Fruit fly (Drosophila melanogaster): ENCODE results near the gene Mst36Fa.

Mst36Fa gene

DNA sequence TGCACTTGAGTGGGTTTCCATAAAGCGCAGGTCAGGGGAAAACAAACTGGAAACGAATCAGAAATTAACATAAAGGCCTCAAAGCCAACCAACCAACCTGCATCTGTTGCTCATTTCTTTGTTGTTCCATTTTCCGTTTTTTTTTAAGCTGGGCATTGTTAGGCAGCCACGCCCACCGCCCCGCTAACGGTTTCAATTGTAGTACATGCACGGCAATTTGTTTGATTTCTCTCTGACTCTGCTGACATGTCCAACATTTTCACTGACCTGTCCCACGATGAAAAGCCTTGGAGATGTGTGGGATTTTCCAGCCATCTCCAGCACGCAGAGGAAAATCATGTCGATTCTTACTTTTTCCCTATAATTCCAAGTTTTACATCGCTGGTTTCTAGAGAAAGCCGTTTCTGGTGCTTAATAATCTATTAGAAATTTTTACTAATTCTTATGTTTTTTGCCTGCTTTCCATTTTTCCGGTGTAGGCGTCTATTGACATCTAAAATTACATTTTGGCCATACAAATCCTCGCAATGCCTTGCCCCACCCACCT is 20.0 kb downstream of the Mst36Fa start:
- TF ChIP-seq CTCF (optimal IDR thresholded peaks at IDR 0.05): no peak
- no peak for TF ChIP-seq CG8478 (optimal IDR thresholded peaks at IDR 0.05)

DNA sequence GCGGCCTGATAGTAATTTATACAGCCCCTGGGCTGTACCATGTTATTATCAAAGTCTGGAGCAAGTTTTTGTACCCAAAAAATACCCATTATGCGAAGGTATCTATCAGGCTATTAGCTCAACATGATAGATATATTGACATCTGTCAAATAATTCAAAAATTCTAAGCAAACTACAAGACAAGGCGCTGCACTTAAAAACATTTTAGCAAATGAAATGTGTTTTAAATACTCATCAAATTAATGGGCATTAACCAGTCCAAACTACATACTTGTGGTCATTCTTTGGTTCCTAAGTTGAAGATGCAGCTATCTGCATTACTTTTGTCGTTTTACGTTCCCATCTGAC is 23.5 kb downstream of the Mst36Fa start:
- TF ChIP-seq CTCF (optimal IDR thresholded peaks at IDR 0.05): no peak
- no peak for TF ChIP-seq CG8478 (optimal IDR thresholded peaks at IDR 0.05)

DNA sequence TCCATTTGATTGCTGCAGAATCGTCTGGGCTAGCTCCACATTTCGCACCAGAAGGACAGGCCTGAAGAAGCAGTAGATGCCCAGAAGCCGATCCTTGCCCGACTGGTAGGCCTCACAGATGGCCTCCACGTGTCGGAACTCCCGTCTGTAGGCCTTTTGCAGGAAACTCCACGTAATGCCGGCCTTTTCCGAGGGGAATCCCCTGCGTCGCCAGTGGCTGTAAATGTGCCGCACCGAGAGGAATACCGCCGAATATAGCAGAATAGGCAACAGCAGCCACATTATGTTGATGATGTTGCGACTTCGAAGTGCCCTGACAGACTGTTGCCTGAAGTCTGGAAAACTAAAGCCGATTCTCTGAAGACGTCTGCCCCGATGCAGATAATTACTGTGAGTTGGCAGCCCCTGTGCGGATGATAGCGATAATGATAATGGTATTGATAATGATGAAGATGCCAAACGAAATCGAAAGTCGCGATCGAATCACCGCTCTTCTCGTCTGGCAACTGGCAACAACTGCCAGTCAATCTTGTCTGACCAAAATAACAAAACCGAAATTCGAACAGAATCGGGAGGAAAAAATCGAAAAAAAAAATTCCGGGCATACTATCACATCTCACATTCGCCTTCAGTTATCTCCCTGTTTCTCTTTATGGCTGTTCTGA is 24.0 kb downstream of the Mst36Fa start, which contains the start of gene Cyp310a1:
Gene Cyp310a1, minus strand, starts transcription at position 348 of the 665 bp plus-strand sequence.
- TF ChIP-seq CG8478 (optimal IDR thresholded peaks at IDR 0.05): no peak
- TF ChIP-seq CTCF (optimal IDR thresholded peaks at IDR 0.05): no peak

DNA sequence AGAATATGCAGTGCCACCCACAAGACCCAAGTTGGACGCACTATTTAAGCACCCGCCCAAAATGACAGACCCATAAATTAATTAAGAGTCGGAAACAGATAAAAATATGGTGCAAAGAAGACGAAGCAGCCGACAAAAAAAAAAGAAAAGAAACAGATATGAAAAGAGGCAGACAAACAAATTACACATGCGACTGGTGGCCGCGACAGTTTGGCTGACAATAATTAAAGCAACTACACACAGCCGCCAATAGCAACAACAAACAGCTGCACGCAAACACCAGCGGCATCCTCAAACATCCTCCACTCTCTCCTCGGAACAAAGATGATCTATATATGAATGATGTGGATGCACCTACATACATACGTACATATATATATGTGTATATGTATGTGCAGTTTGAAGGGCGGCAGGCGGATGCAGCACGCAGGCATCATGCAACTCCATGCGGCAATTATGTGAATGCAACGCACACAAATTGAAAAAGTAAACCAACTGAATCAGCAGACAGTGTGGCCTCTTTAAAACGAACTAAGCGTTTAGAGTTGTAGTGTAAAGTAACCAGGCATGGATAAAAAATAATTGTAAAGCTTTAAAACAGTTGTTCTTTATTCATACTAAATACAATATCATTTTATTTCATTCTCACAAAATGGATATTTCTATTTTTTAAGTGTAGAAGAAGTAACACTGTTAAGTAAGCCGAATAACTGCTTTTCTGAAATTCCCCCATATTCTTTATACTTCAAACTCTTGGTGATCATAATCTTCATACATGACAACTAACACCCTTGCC is 28.7 kb downstream of the Mst36Fa start:
- TF ChIP-seq CG8478 (optimal IDR thresholded peaks at IDR 0.05): no peak
- no peak for TF ChIP-seq CTCF (optimal IDR thresholded peaks at IDR 0.05)

DNA sequence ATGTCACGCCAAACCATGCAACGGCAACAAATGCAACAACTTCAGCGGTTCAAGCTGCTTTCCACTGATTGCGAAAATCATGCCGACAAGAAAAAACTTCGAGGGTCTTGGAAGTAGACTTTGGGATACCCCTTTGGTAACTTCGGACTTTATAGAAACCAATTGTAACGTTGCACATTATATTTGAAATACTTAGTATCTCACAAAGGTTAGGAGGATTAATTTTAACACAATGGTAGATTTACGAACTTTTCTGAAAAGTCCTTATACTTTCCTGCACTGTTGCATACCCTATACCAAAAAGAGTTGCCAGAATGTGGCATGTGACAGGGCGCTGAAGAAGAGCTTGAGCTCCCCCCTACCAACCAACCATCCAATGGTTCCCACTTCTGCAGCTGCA is 31.3 kb downstream of the Mst36Fa start:
- TF ChIP-seq CG8478 (optimal IDR thresholded peaks at IDR 0.05) (no peak), CTCF (optimal IDR thresholded peaks at IDR 0.05) (no peak)

DNA sequence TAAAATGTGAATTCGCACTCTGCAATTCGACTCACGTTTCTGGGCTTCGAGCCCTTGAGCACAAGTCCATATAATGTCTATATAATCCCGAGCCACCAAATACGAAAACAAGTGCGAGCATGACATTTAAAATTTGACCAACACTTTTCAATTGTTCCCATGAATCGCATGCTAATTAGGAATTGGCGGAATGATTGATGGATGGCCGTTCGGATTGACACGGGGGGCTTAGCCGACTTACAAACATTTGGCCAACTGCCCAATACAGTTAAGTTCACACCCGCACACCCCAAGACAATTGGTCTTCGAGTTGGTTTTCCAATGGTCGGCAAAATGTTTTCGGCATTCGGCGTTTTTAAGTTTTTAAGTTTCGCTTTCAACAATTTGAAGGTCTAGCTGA is 35.7 kb downstream of the Mst36Fa start:
- TF ChIP-seq CTCF (optimal IDR thresholded peaks at IDR 0.05) (no peak), CG8478 (optimal IDR thresholded peaks at IDR 0.05) (no peak)

DNA sequence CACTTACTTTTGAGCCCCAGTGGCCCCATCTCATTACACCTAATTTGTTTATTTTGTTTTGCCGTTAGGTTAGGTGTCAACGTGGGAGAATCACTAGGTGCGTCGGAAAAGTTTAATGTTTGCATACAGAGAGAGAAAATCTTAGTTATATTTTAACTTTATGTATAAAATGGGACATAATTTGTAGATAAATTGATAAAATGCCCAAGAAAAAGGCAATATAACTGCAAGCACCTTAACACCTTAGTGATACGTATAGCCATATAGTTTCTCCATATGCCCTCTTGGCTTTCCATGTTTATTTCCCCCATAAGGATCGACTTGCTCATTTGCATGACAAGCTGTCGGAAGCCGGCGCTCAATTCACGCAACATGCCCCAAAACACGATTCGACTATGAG is 37.9 kb downstream of the Mst36Fa start:
- TF ChIP-seq CTCF (optimal IDR thresholded peaks at IDR 0.05) (no peak), CG8478 (optimal IDR thresholded peaks at IDR 0.05) (no peak)

DNA sequence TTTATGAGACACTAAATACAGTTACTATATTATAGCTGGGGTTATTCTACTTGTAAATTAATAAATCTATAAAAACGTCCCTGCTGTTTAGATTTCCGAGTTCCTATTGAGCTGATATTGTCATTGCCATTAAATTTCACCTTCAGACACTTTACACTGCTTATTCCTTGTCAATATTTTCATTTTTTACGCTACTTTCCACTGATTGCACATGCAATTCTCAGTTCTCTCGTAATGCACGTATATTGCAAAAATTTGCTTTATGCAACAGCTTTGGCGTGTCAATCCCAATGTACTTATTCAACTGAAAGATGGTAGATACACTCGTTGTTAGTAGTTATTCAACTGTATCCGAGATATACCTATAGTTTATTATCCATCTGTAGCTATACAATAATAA is 44.4 kb downstream of the Mst36Fa start:
- no peak for TF ChIP-seq CTCF (optimal IDR thresholded peaks at IDR 0.05)
- no peak for TF ChIP-seq CG8478 (optimal IDR thresholded peaks at IDR 0.05)

DNA sequence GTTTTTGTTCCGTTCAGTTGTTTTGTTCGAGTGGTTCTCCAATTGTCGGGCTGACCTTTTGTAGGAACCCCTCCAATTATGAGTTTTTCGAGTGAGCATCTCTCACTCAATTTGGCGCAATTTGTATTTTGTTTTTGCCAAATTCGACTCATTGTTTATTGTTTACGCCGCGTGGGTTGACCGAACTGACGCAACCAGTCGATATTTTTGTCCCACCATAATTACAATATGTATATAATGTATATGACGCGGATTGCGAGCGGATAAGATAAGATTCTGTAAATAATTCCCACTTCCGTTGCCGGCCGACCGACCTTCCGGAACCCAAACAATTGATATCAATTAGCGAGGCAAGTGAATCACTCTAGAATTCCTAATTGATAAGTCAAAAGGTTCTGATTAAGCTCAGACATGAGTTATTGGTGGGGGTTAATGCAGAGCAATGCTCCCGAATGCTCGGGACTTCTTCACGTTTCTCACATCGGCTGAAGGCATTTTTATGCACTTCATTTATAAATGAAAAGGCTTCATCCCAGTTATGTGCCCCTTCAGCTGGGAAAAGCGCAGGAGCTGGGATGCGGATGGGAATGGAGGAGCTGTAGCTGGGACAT is 46.1 kb downstream of the Mst36Fa start:
- TF ChIP-seq CG8478 (optimal IDR thresholded peaks at IDR 0.05) (no peak), CTCF (optimal IDR thresholded peaks at IDR 0.05) (no peak)

DNA sequence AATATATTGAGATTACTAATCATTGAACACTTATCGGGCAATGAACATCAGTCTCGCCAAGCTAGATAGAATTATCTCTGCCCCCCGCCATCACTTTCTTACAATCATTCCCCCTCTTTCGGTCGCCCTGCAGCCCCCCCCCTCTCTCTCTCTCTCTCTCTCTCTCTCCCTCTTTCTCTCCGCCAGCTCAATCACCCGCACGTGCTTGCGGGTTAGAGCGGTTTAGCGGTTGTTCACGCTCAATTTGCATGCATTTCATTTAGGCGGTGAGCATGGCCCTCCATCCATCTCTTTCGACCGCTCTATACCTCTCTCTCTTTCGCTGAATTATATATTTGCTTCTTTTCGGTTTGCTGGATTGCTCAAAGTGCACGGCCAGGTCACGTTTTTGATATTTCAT is 47.7 kb downstream of the Mst36Fa start:
- TF ChIP-seq CTCF (optimal IDR thresholded peaks at IDR 0.05) (no peak), CG8478 (optimal IDR thresholded peaks at IDR 0.05) (no peak)

DNA sequence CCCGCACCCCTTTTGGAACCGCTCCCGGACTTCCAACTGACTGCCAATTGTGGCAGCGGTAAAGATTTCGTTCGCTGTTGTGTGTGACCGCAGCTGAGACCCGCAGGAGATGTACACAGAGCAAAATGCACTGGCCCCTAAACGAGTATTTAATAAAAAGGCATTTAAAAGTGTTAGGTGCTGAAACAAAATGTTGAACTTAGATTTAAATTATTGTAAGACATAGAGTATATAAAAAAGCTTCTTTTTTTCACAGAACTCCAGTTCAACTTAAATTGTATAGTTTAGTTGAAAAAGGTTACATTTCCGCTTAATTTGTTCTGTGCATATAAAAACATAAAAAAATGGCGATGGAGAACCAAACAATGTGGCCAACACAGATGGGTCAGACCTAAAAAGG is 48.7 kb downstream of the Mst36Fa start:
- no peak for TF ChIP-seq CTCF (optimal IDR thresholded peaks at IDR 0.05)
- TF ChIP-seq CG8478 (optimal IDR thresholded peaks at IDR 0.05): no peak

DNA sequence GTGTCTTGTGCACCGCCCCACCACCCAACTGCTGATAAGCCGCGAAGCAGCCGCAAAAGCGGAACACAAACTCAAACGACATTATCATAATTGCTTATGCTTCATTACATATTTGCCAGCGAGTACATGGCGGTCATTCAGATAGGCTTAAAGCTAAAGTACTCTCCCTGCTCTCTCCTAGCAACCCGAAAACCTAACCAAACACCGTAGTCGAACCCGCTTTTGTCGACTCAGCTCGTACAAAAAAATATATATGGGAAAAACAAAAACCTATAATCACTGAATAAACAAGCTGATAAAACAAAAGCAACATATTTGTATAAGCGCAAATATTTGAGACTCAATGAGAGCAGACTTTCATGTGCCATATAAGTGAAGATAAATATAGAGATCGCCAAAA is 49.8 kb downstream of the Mst36Fa start:
- no peak for TF ChIP-seq CG8478 (optimal IDR thresholded peaks at IDR 0.05)

DNA sequence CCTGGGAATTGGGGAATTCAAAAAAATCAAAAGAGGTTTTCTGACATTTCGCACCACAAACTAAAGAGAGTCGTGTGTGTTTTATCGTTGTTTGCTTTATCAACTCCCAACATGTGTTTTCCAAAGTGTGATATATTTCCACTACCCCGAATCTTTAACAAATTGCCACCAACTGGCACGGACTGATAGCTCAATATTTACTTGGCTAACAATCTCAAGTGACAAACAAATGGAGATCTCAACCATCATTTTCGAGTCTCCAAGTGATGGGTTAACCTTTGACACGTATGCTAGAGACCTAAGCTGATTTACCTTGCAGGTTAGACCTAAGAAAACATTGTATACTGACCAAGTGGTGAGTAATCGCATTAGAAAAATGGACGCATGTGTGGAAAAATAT is 51.3 kb downstream of the Mst36Fa start:
- TF ChIP-seq CTCF (optimal IDR thresholded peaks at IDR 0.05) (no peak), CG8478 (optimal IDR thresholded peaks at IDR 0.05) (no peak)

All from S2 (cell line).